Worm (Caenorhabditis elegans) whole organism, midembryonic: ENCODE results near the gene F17C8.3.
A peak's percentile ranks its signal among the peaks of the same experiment; 100 is the strongest.

Source experiments
- T22C8.4 ChIP-seq: fragments of 200-800 bp; sonication (Bioruptor generic); IDR thresholded peaks from 2 replicates; pipeline ENCODE4 v1.3.6; 2022; ENCODE audit warnings: missing genetic modification characterization, missing compliant biosample characterization
- cog-1 ChIP-seq: sonication (generic microtip); optimal IDR thresholded peaks from 2 replicates; lab custom pipeline; 2016; ENCODE audit warnings: missing genetic modification characterization, missing compliant biosample characterization
- flt-1 ChIP-seq: fragments of 200-800 bp; sonication (Bioruptor generic); IDR thresholded peaks from 2 replicates; pipeline ENCODE4 v1.3.6; 2022; ENCODE audit warnings: missing genetic modification characterization, missing compliant biosample characterization
- klf-2 ChIP-seq: fragments of 200-800 bp; sonication (Bioruptor generic); conservative IDR thresholded peaks from 2 replicates; pipeline ENCODE4 v1.3.6; 2022; ENCODE audit warnings: missing genetic modification reagents, missing genetic modification characterization, missing compliant biosample characterization
- med-1 ChIP-seq: sonication (generic microtip); optimal IDR thresholded peaks from 2 replicates; lab custom pipeline; 2017; ENCODE audit warnings: missing genetic modification characterization, mild to moderate bottlenecking, missing compliant biosample characterization, antibody characterized with exemption, missing genetic modification reagents; ENCODE audit not compliant: insufficient read depth
- ref-1 ChIP-seq: fragments of 200-800 bp; sonication (Bioruptor generic); conservative IDR thresholded peaks from 2 replicates; pipeline ENCODE4 v1.3.6; 2022; ENCODE audit warnings: missing genetic modification reagents, missing genetic modification characterization, missing compliant biosample characterization
- tab-1 ChIP-seq: fragments of 200-800 bp; sonication (Bioruptor generic); IDR thresholded peaks from 2 replicates; pipeline ENCODE4 v1.3.6; 2022; ENCODE audit warnings: missing genetic modification characterization, missing compliant biosample characterization
- ztf-23 ChIP-seq: fragments of 200-800 bp; sonication (Bioruptor generic); IDR thresholded peaks from 2 replicates; pipeline ENCODE4 v1.3.6; 2022; ENCODE audit warnings: missing genetic modification reagents, missing genetic modification characterization, missing compliant biosample characterization
- ztf-29 ChIP-seq: fragments of 200-800 bp; sonication (Bioruptor generic); IDR thresholded peaks from 2 replicates; pipeline ENCODE4 v1.3.6; 2022; ENCODE audit warnings: missing genetic modification reagents, missing genetic modification characterization, missing compliant biosample characterization

The F17C8.3 gene

DNA sequence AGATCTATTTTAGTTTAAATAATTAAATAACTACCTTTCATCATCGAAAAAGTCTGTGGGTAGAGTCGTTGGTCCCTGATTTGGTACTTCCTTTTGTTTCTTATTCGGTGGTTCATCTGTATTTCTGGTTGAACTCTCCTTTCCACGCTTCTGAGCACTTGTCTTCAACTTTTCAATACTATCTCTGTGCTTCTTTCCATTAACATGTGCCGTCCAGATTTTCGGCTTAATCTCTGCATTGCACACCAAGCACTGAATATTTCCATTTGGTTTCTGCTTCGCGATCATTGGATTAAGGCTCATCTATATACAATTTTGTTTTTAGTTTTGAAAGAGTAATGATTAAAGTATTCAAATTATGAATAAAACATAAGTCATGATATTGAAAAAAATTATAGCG, 31.8 kb upstream of the F17C8.3 start, which contains the start of gene sel-13:
TSS of gene sel-13 (minus strand) at position 303 of the 400 bp plus-strand sequence.
- TF ChIP-seq ztf-29 (GFP tag; lab: Robert Waterston, UW) = no peak
- no peak for TF ChIP-seq ztf-23 (GFP tag; lab: Robert Waterston, UW)
- TF ChIP-seq flt-1 (GFP tag; lab: Robert Waterston, UW) = no peak
- no peak for TF ChIP-seq cog-1 (tag; lab: Kevin White, UChicago)
- no peak for TF ChIP-seq klf-2
- no peak for TF ChIP-seq tab-1 (GFP tag; lab: Robert Waterston, UW)
- no peak for TF ChIP-seq ref-1 (GFP tag; lab: Robert Waterston, UW)
- no peak for TF ChIP-seq T22C8.4 (GFP tag; lab: Robert Waterston, UW)
- no peak for TF ChIP-seq med-1 (GFP tag; lab: Kevin White, UChicago)

- TF ChIP-seq flt-1 (GFP tag; lab: Robert Waterston, UW) (no peak), cog-1 (tag; lab: Kevin White, UChicago) (no peak), klf-2 (no peak), tab-1 (GFP tag; lab: Robert Waterston, UW) (no peak), ref-1 (GFP tag; lab: Robert Waterston, UW) (no peak), ztf-23 (GFP tag; lab: Robert Waterston, UW) (no peak), T22C8.4 (GFP tag; lab: Robert Waterston, UW) (no peak), med-1 (GFP tag; lab: Kevin White, UChicago) (no peak), ztf-29 (GFP tag; lab: Robert Waterston, UW) (no peak)
Observed at ce11 chrIII:4703932-4704454, 27.7 kb upstream of the F17C8.3 start, which contains the start of the genes clp-2 and mrpl-16. clp-2 (minus strand) TSS chrIII:4704025. mrpl-16 (plus strand) TSS chrIII:4704404.

ce11 chrIII:4705207-4705606, 26.5 kb upstream of the F17C8.3 start, which contains the start of gene pgap-2:
pgap-2 (plus strand) TSS chrIII:4705507.
- no peak for TF ChIP-seq med-1 (GFP tag; lab: Kevin White, UChicago)
- TF ChIP-seq klf-2 = no peak
- TF ChIP-seq flt-1 (GFP tag; lab: Robert Waterston, UW) = no peak
- no peak for TF ChIP-seq ref-1 (GFP tag; lab: Robert Waterston, UW)

DNA sequence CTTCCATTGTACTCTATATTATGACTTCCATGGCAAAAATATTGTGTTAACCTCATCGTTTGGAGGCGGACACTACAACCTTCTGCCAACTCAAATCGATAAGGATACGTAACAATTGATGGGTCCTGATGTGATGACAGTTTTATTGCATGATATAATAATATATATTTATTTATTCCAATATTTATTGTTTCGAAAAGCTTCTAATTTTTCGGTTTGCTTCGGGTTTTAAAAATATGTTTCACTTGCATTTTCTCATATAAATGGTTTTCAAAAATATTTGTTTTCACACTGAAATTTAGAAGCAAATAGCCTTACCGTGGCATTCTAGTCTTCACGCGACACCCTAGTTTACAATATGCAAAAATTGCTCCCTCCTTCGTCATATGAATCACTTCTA, 25.1 kb upstream of the F17C8.3 start, which contains the start of gene T04A8.13:
TSS of gene T04A8.13 (plus strand) at position 301 of the 400 bp plus-strand sequence.
- TF ChIP-seq ztf-23 (GFP tag; lab: Robert Waterston, UW) (no peak), klf-2 (no peak), med-1 (GFP tag; lab: Kevin White, UChicago) (no peak), flt-1 (GFP tag; lab: Robert Waterston, UW) (no peak), T22C8.4 (GFP tag; lab: Robert Waterston, UW) (no peak), cog-1 (tag; lab: Kevin White, UChicago) (no peak), ztf-29 (GFP tag; lab: Robert Waterston, UW) (no peak)

DNA sequence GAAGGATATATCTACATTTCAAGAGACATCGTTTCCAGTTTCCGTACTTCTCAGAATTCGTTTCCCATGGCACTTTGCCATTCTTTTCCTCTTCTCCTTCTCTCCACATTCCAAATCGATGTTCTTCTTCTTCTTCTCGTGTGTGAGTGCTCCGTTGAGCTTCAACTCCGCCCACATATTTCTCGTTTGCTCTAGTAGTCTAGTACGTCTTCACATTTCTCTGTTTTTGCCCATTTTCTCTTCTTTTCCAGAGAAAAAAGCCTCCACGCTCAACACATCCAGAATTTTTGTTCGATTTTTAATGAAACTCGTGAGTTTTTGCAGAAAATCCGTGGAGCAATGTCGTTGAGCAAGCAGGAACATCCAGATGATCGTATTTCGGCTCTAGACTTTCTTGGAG, 22.8 kb upstream of the F17C8.3 start, which contains the start of gene T04A8.18:
TSS of gene T04A8.18 (plus strand) at position 301 of the 400 bp plus-strand sequence.
- no peak for TF ChIP-seq flt-1 (GFP tag; lab: Robert Waterston, UW)
- TF ChIP-seq cog-1 (tag; lab: Kevin White, UChicago) = no peak
- TF ChIP-seq tab-1 (GFP tag; lab: Robert Waterston, UW) = no peak
- TF ChIP-seq klf-2 = no peak
- no peak for TF ChIP-seq T22C8.4 (GFP tag; lab: Robert Waterston, UW)
- TF ChIP-seq ref-1 (GFP tag; lab: Robert Waterston, UW) = no peak
- no peak for TF ChIP-seq med-1 (GFP tag; lab: Kevin White, UChicago)
- TF ChIP-seq ztf-23 (GFP tag; lab: Robert Waterston, UW) = no peak
- no peak for TF ChIP-seq ztf-29 (GFP tag; lab: Robert Waterston, UW)

ce11 chrIII:4715088-4715487, 16.6 kb upstream of the F17C8.3 start, which contains the start of gene him-18:
him-18 (minus strand) TSS chrIII:4715188.
- no peak for TF ChIP-seq flt-1 (GFP tag; lab: Robert Waterston, UW)
- no peak for TF ChIP-seq med-1 (GFP tag; lab: Kevin White, UChicago)
- no peak for TF ChIP-seq ref-1 (GFP tag; lab: Robert Waterston, UW)
- no peak for TF ChIP-seq cog-1 (tag; lab: Kevin White, UChicago)
- TF ChIP-seq klf-2 = no peak
- no peak for TF ChIP-seq tab-1 (GFP tag; lab: Robert Waterston, UW)
- no peak for TF ChIP-seq ztf-23 (GFP tag; lab: Robert Waterston, UW)

DNA sequence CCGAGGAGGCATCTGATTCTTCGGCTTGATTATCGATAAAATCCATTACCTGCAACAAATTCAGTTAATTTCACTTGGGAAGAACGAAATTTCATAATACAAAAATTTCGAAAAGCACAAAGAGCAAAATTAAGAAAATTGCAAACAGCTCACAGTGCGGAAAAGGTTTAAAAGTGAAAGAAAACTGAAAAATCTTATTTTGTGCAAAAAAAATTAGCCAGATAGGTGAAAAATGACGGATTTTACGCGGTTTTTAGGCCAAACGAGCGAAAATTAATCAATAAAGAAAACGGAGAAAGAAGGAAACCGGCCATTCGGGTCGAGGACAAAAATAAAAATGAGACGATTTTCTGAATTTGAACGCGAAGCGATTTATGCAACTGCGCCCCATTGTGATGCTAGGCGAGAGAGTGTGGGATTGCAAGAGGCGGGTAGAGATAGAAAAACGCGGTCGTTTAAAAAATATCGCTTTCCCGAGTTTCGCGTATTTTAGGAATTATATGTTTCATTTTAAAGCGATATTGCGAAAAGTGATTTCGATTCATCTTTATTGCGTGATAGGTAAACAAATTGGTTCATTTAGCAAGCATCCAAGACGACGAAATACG, 11.0 kb upstream of the F17C8.3 start, which contains the start of gene emb-5:
TSS of gene emb-5 (minus strand) at position 51 of the 608 bp plus-strand sequence.
- 0 out of 2 replicates have a peak, but pooled peaks have one; percentile 45 for TF ChIP-seq flt-1 (GFP tag; lab: Robert Waterston, UW)
- no peak for TF ChIP-seq ztf-23 (GFP tag; lab: Robert Waterston, UW)

- TF ChIP-seq ztf-29 (GFP tag; lab: Robert Waterston, UW) = no peak
- no peak for TF ChIP-seq tab-1 (GFP tag; lab: Robert Waterston, UW)
- no peak for TF ChIP-seq med-1 (GFP tag; lab: Kevin White, UChicago)
- peak; percentile 25 for TF ChIP-seq cog-1 (tag; lab: Kevin White, UChicago)
- no peak for TF ChIP-seq T22C8.4 (GFP tag; lab: Robert Waterston, UW)
- TF ChIP-seq flt-1 (GFP tag; lab: Robert Waterston, UW) = no peak
Observed at ce11 chrIII:4721750-4722149, 10.0 kb upstream of the F17C8.3 start, which contains the start of gene acy-1. acy-1 (plus strand) TSS chrIII:4722095.

DNA sequence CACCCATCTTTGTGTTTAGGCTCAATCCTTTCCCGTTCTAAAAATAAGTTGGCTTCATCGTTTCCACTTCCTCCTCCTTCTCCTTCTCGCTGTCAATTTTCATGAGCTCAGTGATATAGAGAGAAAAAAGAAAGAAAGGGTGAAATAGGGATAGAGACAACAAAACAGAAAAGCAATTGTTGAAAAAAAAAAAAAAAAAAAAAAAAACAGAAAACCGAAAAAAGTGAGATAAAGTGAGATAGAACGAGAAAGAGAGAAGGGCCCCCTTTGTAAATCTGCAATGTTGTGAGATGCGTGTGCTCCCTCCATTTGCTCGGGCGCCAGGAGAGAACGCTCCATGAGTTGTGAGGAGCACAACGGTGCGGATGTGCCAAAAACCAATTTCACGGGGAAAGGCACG, 7.8 kb upstream of the F17C8.3 start:
- TF ChIP-seq klf-2 (no peak), flt-1 (GFP tag; lab: Robert Waterston, UW) (0 out of 2 replicates have a peak, but pooled peaks have one; percentile 44)
